Fruit fly (Drosophila melanogaster) whole organism, wandering third instar larva: ENCODE data around the gene CG1416.

Source experiments
- CG32264 ChIP-seq: fragments of 200-800 bp; sonication (Bioruptor generic); optimal IDR thresholded peaks from 2 replicates; lab custom pipeline; 2016; ENCODE audit warnings: missing biosample characterization, missing genetic modification characterization
- CG9705 ChIP-seq: fragments of 200-800 bp; sonication (Bioruptor generic); optimal IDR thresholded peaks from 2 replicates; lab custom pipeline; 2018; ENCODE audit warnings: missing biosample characterization, mild to moderate bottlenecking, missing genetic modification characterization
- Dfd ChIP-seq: fragments of >200 bp; optimal IDR thresholded peaks from 2 replicates; lab custom pipeline; 2017; ENCODE audit warnings: missing biosample characterization, missing genetic modification characterization
- Dif ChIP-seq: fragments of 200-275, 200-300 bp; sonication (Bioruptor generic); optimal IDR thresholded peaks from 2 replicates; lab custom pipeline; 2018; ENCODE audit warnings: missing biosample characterization, missing genetic modification characterization; ENCODE audit not compliant: partially characterized antibody
- GATAd ChIP-seq: sonication (Bioruptor generic); optimal IDR thresholded peaks from 2 replicates; lab custom pipeline; 2016; ENCODE audit warnings: missing biosample characterization, missing genetic modification characterization
- Hnf4 ChIP-seq: fragments of 200-800 bp; sonication (Bioruptor generic); optimal IDR thresholded peaks from 2 replicates; lab custom pipeline; 2016; ENCODE audit warnings: missing biosample characterization, mild to moderate bottlenecking, missing genetic modification characterization
- Hr78 ChIP-seq: fragments of >200 bp; optimal IDR thresholded peaks from 2 replicates; lab custom pipeline; 2017; ENCODE audit warnings: missing biosample characterization, missing genetic modification characterization
- Hr83 ChIP-seq: fragments of 200-300 bp; sonication (Bioruptor generic); optimal IDR thresholded peaks from 2 replicates; lab custom pipeline; 2016; ENCODE audit warnings: missing biosample characterization, mild to moderate bottlenecking, missing genetic modification characterization, moderate library complexity; ENCODE audit not compliant: poor library complexity, severe bottlenecking
- Jra ChIP-seq: sonication (Bioruptor generic); optimal IDR thresholded peaks from 2 replicates; lab custom pipeline; 2016; ENCODE audit warnings: missing biosample characterization, missing genetic modification characterization
- Mio ChIP-seq: sonication (Bioruptor generic); optimal IDR thresholded peaks from 2 replicates; lab custom pipeline; 2016; ENCODE audit warnings: missing biosample characterization, missing genetic modification characterization
- Myc ChIP-seq: fragments of >200 bp; optimal IDR thresholded peaks from 2 replicates; lab custom pipeline; 2017
- N ChIP-seq: fragments of >200 bp; optimal IDR thresholded peaks from 2 replicates; lab custom pipeline; 2018; ENCODE audit warnings: missing biosample characterization, missing external identifiers, missing genetic modification characterization
- OdsH ChIP-seq: fragments of 200-800 bp; sonication (Bioruptor generic); optimal IDR thresholded peaks from 2 replicates; lab custom pipeline; 2016; ENCODE audit warnings: missing biosample characterization, mild to moderate bottlenecking, missing genetic modification characterization
- Rel ChIP-seq, 2 experiments: fragments of 200-800 bp; sonication (Bioruptor generic) in 1 of 2; optimal IDR thresholded peaks; 2 replicates in 1 of 2; 3 replicates in 1 of 2; lab custom pipeline; 2016 to 2019; ENCODE audit warnings: mild to moderate bottlenecking in 2 of 2, missing biosample characterization in 2 of 2, missing genetic modification characterization in 2 of 2, moderate library complexity in 1 of 2
- Sp1 ChIP-seq: fragments of 200-800 bp; sonication (Bioruptor generic); optimal IDR thresholded peaks from 3 replicates; lab custom pipeline; 2019; ENCODE audit warnings: missing biosample characterization, mild to moderate bottlenecking, missing genetic modification characterization, moderate library complexity
- Vsx2 ChIP-seq: fragments of 200-300, 225-300 bp; sonication (Bioruptor generic); optimal IDR thresholded peaks from 2 replicates; lab custom pipeline; 2018; ENCODE audit warnings: missing biosample characterization, missing genetic modification characterization; ENCODE audit not compliant: partially characterized antibody
- brk ChIP-seq: fragments of 200-800 bp; sonication (Bioruptor generic); optimal IDR thresholded peaks from 2 replicates; lab custom pipeline; 2016; ENCODE audit warnings: missing biosample characterization, mild to moderate bottlenecking, missing genetic modification characterization
- dl ChIP-seq, 2 experiments: fragments of 175-275, 200-275 bp in 1 of 2; fragments of 200-275 bp in 1 of 2; sonication (Bioruptor generic); optimal IDR thresholded peaks; lab custom pipeline; 2018; ENCODE audit warnings: mild to moderate bottlenecking in 2 of 2, missing biosample characterization in 2 of 2, missing genetic modification characterization in 2 of 2, moderate library complexity in 2 of 2; ENCODE audit not compliant: partially characterized antibody in 2 of 2, insufficient read depth in 1 of 2
- dsf ChIP-seq: sonication (Bioruptor generic); optimal IDR thresholded peaks from 2 replicates; lab custom pipeline; 2016; ENCODE audit warnings: missing biosample characterization, missing genetic modification characterization, borderline replicate concordance
- ey ChIP-seq: fragments of 200-800 bp; sonication (Bioruptor generic); optimal IDR thresholded peaks from 2 replicates; lab custom pipeline; 2016; ENCODE audit warnings: missing biosample characterization, missing genetic modification characterization
- foxo ChIP-seq, 2 experiments: fragments of 200-800 bp; sonication (Bioruptor generic); optimal IDR thresholded peaks; 2 replicates in 1 of 2; 3 replicates in 1 of 2; lab custom pipeline; 2016 to 2017; ENCODE audit warnings: missing biosample characterization in 2 of 2, missing genetic modification characterization in 2 of 2
- fru ChIP-seq: fragments of 200-800 bp; sonication (Bioruptor generic); optimal IDR thresholded peaks from 3 replicates; lab custom pipeline; 2016; ENCODE audit warnings: missing biosample characterization, mild to moderate bottlenecking, missing genetic modification characterization
- h ChIP-seq: fragments of 200-800 bp; sonication (Bioruptor generic); optimal IDR thresholded peaks from 3 replicates; lab custom pipeline; 2016; ENCODE audit warnings: missing biosample characterization, mild to moderate bottlenecking, missing genetic modification characterization
- jim ChIP-seq: fragments of 175-275, 200-325 bp; sonication (Bioruptor generic); optimal IDR thresholded peaks from 2 replicates; lab custom pipeline; 2016; ENCODE audit warnings: missing biosample characterization, mild to moderate bottlenecking, missing genetic modification characterization
- lola ChIP-seq: fragments of >200 bp; optimal IDR thresholded peaks from 2 replicates; lab custom pipeline; 2017; ENCODE audit warnings: missing biosample characterization, missing genetic modification characterization
- pan ChIP-seq: fragments of >200 bp; optimal IDR thresholded peaks from 2 replicates; lab custom pipeline; 2017
- psq ChIP-seq: fragments of 200-800 bp; sonication (Bioruptor generic); optimal IDR thresholded peaks from 3 replicates; lab custom pipeline; 2017; ENCODE audit warnings: missing biosample characterization, mild to moderate bottlenecking, missing genetic modification characterization, moderate library complexity
- rgr ChIP-seq: fragments of 200-800 bp; sonication (Bioruptor generic); optimal IDR thresholded peaks from 3 replicates; lab custom pipeline; 2016; ENCODE audit warnings: missing biosample characterization, mild to moderate bottlenecking, missing genetic modification characterization
- sv ChIP-seq: fragments of 200-800 bp; sonication (Bioruptor generic); optimal IDR thresholded peaks from 3 replicates; lab custom pipeline; 2016; ENCODE audit warnings: missing biosample characterization, missing genetic modification characterization
- usp ChIP-seq: fragments of >200 bp; optimal IDR thresholded peaks from 2 replicates; lab custom pipeline; 2017; ENCODE audit warnings: missing biosample characterization, missing genetic modification characterization
- woc ChIP-seq: sonication (Bioruptor generic); optimal IDR thresholded peaks from 2 replicates; lab custom pipeline; 2016; ENCODE audit warnings: missing biosample characterization, mild to moderate bottlenecking, missing genetic modification characterization

Gene CG1416

DNA sequence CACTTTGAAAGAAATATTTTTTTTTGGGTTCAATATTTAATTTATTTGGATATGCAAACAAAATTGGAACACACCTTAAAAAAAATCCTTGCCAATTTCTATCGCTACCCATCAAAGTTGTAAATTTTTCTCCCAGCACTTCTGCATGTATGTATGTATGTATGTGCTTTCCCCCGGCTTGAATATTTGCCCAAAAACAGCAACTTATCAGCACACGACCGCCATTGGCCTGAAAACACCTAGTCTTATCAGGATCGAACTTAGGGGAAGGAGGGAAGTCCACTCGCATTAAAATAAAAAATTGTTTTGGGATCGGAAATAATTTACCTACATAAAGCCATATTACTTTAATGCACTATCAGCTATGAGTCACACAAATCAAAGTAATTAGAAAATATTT lies 3.8 kb upstream of the CG1416 start (continued):
- no peak for TF ChIP-seq dl (GFP tag; optimal IDR thresholded peaks at IDR 0.05; lab: Kevin White, UChicago; ENCODE audit: insufficient read depth in 1 of 2, partially characterized antibody in 2 of 2)
- no peak for TF ChIP-seq jim (GFP tag; lab: Kevin White, UChicago)
- TF ChIP-seq, all 38 proteins: peak for 7

DNA sequence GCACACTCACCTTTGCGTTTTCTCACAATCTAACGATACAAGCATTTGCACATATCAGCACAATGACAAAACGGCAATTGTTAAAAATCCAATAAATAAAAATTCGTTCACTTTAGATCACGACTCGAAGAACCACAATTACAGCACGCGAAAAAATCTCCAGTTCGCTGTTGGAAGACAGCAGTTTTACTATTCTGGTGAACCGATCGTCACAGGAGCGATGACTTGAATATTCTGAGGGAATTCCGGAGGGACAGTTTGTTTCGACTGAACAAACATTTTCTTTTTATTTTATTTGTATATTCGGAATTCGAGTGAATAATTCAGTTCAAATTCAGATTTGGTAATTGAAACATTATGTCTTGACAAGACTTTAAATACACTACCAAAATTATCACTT lies 2.5 kb upstream of the CG1416 start:
- TF ChIP-seq CG32264 (no peak), N (GFP tag; lab: Kevin White, UChicago) (no peak), fru (GFP tag; lab: Kevin White, UChicago) (no peak), lola (GFP tag; lab: Kevin White, UChicago) (no peak), h (GFP tag; lab: Kevin White, UChicago) (no peak), Jra (GFP tag; lab: Kevin White, UChicago) (no peak), jim (GFP tag; lab: Kevin White, UChicago) (no peak), dsf (GFP tag; lab: Kevin White, UChicago) (no peak), Sp1 (GFP tag; lab: Kevin White, UChicago) (no peak), Mio (GFP tag; lab: Kevin White, UChicago) (no peak)

dm6 chr2L:21756696-21757095 lies 1.1 kb upstream of the CG1416 start:
- TF ChIP-seq psq (GFP tag; lab: Kevin White, UChicago) (no peak), N (GFP tag; lab: Kevin White, UChicago) (no peak), jim (GFP tag; lab: Kevin White, UChicago) (no peak), Dfd (no peak), woc (GFP tag; lab: Kevin White, UChicago) (no peak), CG9705 (no peak), Sp1 (GFP tag; lab: Kevin White, UChicago) (no peak)

- TF ChIP-seq lola (GFP tag; lab: Kevin White, UChicago) (no peak), fru (GFP tag; lab: Kevin White, UChicago) (no peak), usp (GFP tag; lab: Kevin White, UChicago) (no peak), foxo (GFP tag; optimal IDR thresholded peaks at IDR 0.05; lab: Kevin White, UChicago) (no peak), Hr78 (GFP tag; lab: Kevin White, UChicago) (no peak), Mio (GFP tag; lab: Kevin White, UChicago) (no peak), rgr (GFP tag; lab: Kevin White, UChicago) (no peak), Rel (GFP tag; optimal IDR thresholded peaks at IDR 0.05; lab: Kevin White, UChicago) (no peak), Rel (tag; optimal IDR thresholded peaks at IDR 0.05; lab: Kevin White, UChicago) (no peak), ey (GFP tag; lab: Kevin White, UChicago) (no peak), sv (no peak), brk (GFP tag; lab: Kevin White, UChicago) (no peak), Jra (GFP tag; lab: Kevin White, UChicago) (no peak), Hr83 (GFP tag; lab: Kevin White, UChicago) (no peak), Myc (lab: Kevin White, UChicago) (no peak), Sp1 (GFP tag; lab: Kevin White, UChicago) (no peak), CG9705 (no peak), Dif (GFP tag; lab: Kevin White, UChicago) (no peak), pan (lab: Kevin White, UChicago) (no peak)
Measured at dm6 chr2L:21758067-21758398, 223 bp downstream of the CG1416 start.

dm6 chr2L:21764934-21765333 lies 7.1 kb downstream of the CG1416 start:
- TF ChIP-seq foxo (GFP tag; optimal IDR thresholded peaks at IDR 0.05; lab: Kevin White, UChicago) (peak in 1 of 2 experiments; percentile 5), h (GFP tag; lab: Kevin White, UChicago) (peak; percentile 5), Hnf4 (GFP tag; lab: Kevin White, UChicago) (no peak), woc (GFP tag; lab: Kevin White, UChicago) (peak; percentile 50), fru (GFP tag; lab: Kevin White, UChicago) (no peak), CG9705 (no peak), psq (GFP tag; lab: Kevin White, UChicago) (peak; percentile 12), Mio (GFP tag; lab: Kevin White, UChicago) (no peak), CG32264 (no peak), Jra (GFP tag; lab: Kevin White, UChicago) (no peak), ey (GFP tag; lab: Kevin White, UChicago) (no peak), rgr (GFP tag; lab: Kevin White, UChicago) (no peak), OdsH (no peak), Vsx2 (GFP tag; lab: Kevin White, UChicago) (no peak), Myc (lab: Kevin White, UChicago) (no peak), jim (GFP tag; lab: Kevin White, UChicago) (no peak), GATAd (GFP tag; lab: Kevin White, UChicago) (no peak)
